Worm (Caenorhabditis elegans) whole organism, dauer: ENCODE data around the gene scl-9.

Experiments
- unc-62 ChIP-seq: sonication (generic microtip); optimal IDR thresholded peaks from 2 replicates; lab custom pipeline; 2017; ENCODE audit warnings: missing biosample characterization, missing genetic modification reagents, missing genetic modification characterization

The scl-9 gene

ce11 chrIV:13086705-13087104, 39.8 kb downstream of the scl-9 start, which contains the start of gene spin-2:
TSS of gene spin-2 (plus strand) at chrIV:13087005.
- no peak for TF ChIP-seq unc-62 (GFP tag; lab: Kevin White, UChicago)

- no peak for TF ChIP-seq unc-62 (GFP tag; lab: Kevin White, UChicago)
Observed at ce11 chrIV:13089671-13090242, 42.8 kb downstream of the scl-9 start.

DNA sequence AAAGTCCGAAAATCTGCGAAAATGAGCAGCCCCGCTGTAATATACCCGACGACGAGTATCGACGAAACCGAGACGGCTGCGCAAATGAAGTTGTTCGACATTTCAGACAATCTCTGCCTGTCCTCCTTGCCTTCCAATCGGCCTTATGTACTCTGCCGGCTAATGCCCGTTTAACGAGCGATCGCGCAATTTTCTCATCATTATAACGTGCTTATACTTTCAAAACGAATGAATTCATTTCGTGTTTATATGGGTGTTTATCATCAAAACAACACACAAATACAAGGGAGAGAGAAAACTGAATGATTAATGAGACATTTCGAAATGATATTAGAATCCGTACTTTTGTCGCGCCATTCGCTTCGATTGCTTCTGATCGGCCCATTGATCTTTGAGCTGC, 44.0 kb downstream of the scl-9 start, which contains the start of gene col-132:
Gene col-132 (minus strand): TSS at position 101 of the 400 bp plus-strand sequence.
- no peak for TF ChIP-seq unc-62 (GFP tag; lab: Kevin White, UChicago)

ce11 chrIV:13093677-13094076, 46.7 kb downstream of the scl-9 start, which contains the start of the genes prcc-1 and C39E9.12:
TSS of gene prcc-1 (minus strand) at chrIV:13093795.
TSS of gene C39E9.12 (plus strand) at chrIV:13094007.
- TF ChIP-seq unc-62 (GFP tag; lab: Kevin White, UChicago) = no peak

- no peak for TF ChIP-seq unc-62 (GFP tag; lab: Kevin White, UChicago)
Observed at ce11 chrIV:13095462-13095861, 48.5 kb downstream of the scl-9 start, which contains the start of gene rfc-3. TSS of gene rfc-3 (plus strand) at chrIV:13095762.

DNA sequence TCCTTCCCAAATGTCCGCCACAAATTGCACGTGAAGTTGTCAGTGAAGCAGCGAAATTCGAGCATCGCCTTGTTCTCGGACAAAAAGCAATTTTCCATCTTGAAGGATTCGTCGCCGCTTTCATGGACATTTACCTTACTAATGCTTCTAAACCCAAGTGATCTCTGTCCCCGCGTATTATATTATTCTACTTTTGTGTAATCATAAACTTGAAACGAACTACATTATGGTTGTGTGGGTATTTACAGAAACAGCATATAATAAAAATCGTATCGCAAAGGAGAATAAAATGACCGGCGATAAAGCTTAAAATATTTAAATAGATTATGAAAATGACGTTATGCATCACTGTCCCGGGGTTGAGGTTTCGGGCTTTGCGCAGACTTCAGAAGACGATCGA, 49.8 kb downstream of the scl-9 start:
- no peak for TF ChIP-seq unc-62 (GFP tag; lab: Kevin White, UChicago)
